Worm (Caenorhabditis elegans): ENCODE measurements around the gene dnc-2.

DNA sequence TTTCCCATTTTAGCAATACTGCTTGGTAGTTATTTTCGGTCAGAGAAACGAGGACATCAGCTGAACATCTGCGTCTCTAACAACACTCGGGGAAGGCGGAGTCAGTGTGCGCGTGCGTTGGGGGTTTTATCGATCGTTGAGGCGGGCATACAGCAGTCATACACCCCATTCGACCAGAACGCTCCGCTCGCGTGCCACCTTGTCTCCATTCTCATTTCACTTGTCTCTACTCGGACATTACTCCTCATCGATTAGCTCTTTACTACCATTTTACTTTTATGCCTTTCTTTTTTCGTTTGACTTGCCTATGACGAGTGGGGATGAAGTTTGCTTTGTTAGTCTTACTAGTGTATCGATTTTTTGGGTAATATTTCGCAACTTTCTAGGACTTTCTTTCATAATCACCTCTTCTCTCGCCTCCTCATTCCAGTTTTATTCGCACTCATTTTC is 15.0 kb upstream of the dnc-2 start:
- TF ChIP-seq ets-7 (tag; optimal IDR thresholded peaks at IDR 0.05) (no peak), ama-1 (optimal IDR thresholded peaks at IDR 0.05) (no peak), flt-1 (GFP tag; IDR thresholded peaks at IDR 0.05) (0 out of 2 replicates have a peak, but pooled peaks have one; percentile 30), tra-4 (tag; optimal IDR thresholded peaks at IDR 0.05) (no peak), ceh-13 (GFP tag; optimal IDR thresholded peaks at IDR 0.05) (no peak), ceh-36 (tag; optimal IDR thresholded peaks at IDR 0.05) (no peak)
